Worm (Caenorhabditis elegans): Measurements from ENCODE around the gene K03B8.8.
A peak's percentile ranks its signal among the peaks of the same experiment; 100 is the strongest.

K03B8.8 gene

DNA sequence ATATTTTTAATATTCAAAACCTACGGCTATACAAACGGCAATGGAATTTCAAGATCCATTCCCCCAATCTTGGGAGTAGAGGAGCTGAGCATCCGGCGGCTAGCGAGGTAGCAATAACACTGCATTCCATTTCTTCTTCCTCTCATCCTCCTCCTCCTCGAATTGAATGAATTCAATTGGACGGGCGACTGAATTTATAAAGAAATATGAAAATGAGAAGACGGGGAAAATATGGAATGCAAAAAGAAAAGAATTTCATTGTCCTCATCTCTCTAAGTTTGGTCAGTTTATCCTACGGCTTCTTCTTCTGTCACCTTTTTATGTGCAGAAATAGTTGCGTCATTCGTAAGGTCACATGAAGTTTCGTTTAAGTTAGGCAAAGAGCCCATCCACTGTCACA lies 25.6 kb upstream of the K03B8.8 start:
- TF ChIP-seq aha-1 (tag) (peak; percentile 80), zip-11 (GFP tag; IDR thresholded peaks at IDR 0.05) (no peak), mes-2 (tag; optimal IDR thresholded peaks at IDR 0.05; ENCODE audit: poor library complexity, severe bottlenecking) (no peak), jun-1 (tag; optimal IDR thresholded peaks at IDR 0.05) (no peak)

DNA sequence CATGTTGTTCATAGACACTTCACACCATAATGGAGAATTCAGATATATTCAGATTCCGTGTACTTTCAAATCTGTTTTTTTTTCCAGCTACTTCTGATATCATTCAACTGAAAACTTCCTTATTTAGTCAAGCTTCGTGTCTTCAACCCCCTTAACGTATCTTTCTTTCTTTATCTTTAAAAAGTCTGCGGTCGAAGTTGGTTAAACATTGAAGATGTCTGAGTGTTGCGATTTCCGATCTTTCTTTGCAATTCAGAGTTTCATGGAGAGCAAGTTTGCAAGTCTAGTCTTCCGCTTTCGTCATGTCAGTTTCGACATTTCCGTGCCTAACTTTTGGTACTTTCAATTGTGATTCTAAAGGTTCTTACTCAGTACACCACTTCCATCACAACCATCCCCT lies 24.4 kb upstream of the K03B8.8 start:
- no peak for TF ChIP-seq mdt-29 (GFP tag; IDR thresholded peaks at IDR 0.05)
- TF ChIP-seq F49E8.2 (tag; optimal IDR thresholded peaks at IDR 0.05; ENCODE audit: borderline replicate concordance), result no peak
- no peak for TF ChIP-seq nhr-102 (tag; optimal IDR thresholded peaks at IDR 0.05)
- peak in 1 of 2 experiments; percentile 91 for TF ChIP-seq unc-62 (GFP tag; optimal IDR thresholded peaks at IDR 0.05 in 1 of 2)
- TF ChIP-seq unc-62 (tag; optimal IDR thresholded peaks at IDR 0.05), result no peak

DNA sequence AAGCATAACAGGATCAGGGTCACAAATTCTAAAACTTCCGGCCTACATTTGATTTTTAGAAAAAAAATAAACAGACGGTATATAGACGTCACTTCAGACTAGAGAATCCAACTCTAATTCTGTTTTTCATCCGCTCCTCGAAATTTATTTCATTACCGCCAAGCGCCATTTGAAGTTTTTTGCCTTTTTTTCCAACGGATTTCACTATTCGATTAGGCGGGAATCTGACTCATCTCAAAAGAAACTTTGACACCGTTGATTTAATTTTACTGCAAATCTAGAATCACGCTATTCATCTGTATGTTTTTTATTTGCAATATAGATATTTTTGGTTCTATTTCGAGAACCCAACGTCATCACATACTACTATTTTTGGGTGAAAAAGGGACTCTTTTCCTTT lies 20.0 kb upstream of the K03B8.8 start:
- peak; percentile 17 for TF ChIP-seq fkh-10 (GFP tag; optimal IDR thresholded peaks at IDR 0.05)
- no peak for TF ChIP-seq mdt-29 (GFP tag; IDR thresholded peaks at IDR 0.05)

DNA sequence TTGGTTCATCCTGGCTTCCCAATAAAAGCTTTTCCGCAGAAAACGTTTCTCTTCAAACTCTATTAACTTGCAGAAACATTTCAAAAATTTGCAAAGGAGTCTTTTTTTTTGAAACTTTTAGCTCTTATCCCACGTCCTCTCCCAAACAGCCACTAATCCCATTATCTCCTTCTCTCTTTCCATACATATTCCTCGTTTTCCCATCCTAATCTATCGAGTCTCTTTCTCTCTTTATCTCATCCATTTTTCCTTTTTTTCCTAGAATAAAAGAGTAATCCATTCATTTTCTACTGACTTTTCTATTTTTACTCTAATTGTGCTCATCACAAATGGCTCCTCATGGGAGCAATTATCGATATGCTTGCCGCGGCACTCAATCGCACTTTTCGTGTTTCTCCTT lies 17.9 kb upstream of the K03B8.8 start:
- TF ChIP-seq ces-1 (GFP tag; optimal IDR thresholded peaks at IDR 0.05), result peak; percentile 71
- no peak for TF ChIP-seq dmd-6 (GFP tag; IDR thresholded peaks at IDR 0.05)
- no peak for TF ChIP-seq daf-8 (GFP tag; IDR thresholded peaks at IDR 0.05)

DNA sequence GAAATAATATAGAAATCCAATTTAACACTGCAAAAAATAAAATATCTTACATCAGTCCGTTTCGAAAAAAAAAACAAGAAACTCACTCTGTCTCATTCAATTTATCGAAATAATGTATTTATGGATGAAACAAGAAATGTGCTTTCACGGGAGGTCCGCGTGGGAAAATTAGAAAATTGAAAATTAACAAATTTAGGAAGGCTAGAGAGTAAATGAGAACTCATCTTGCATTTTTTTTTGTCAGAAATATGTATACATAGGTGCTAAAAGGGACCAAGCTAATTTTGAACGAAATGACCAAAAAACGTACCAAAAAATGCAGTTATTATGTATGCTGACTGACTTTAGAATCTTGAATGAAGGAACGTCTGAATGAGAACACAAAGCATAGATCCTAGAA lies 13.8 kb upstream of the K03B8.8 start, which contains the start of gene T26H10.2:
Gene T26H10.2, minus strand, starts transcription at position 101 of the 400 bp plus-strand sequence.
- TF ChIP-seq nhr-237 (tag; optimal IDR thresholded peaks at IDR 0.05) (no peak), unc-62 (GFP tag; optimal IDR thresholded peaks at IDR 0.05 in 1 of 2) (no peak), unc-62 (tag; optimal IDR thresholded peaks at IDR 0.05) (no peak), sdz-12 (GFP tag; optimal IDR thresholded peaks at IDR 0.05) (no peak), duxl-1 (tag; optimal IDR thresholded peaks at IDR 0.05; ENCODE audit: poor library complexity) (no peak), lin-29 (GFP tag; IDR thresholded peaks at IDR 0.05) (no peak), nhr-102 (tag; optimal IDR thresholded peaks at IDR 0.05) (no peak), nhr-48 (tag; optimal IDR thresholded peaks at IDR 0.05) (no peak), lin-38 (GFP tag; IDR thresholded peaks at IDR 0.05) (no peak), daf-19 (GFP tag; conservative IDR thresholded peaks at IDR 0.05) (no peak), F26F4.8 (GFP tag; conservative IDR thresholded peaks at IDR 0.05) (no peak), spr-1 (tag; optimal IDR thresholded peaks at IDR 0.05) (no peak), mxl-2 (GFP tag; conservative IDR thresholded peaks at IDR 0.05) (no peak), cey-2 (tag; optimal IDR thresholded peaks at IDR 0.05; ENCODE audit: borderline replicate concordance, insufficient read depth) (no peak), F49E8.2 (tag; optimal IDR thresholded peaks at IDR 0.05; ENCODE audit: borderline replicate concordance) (no peak), zfp-2 (tag; optimal IDR thresholded peaks at IDR 0.05) (no peak), tra-1 (GFP tag; IDR thresholded peaks at IDR 0.05) (no peak), nhr-6 (tag; optimal IDR thresholded peaks at IDR 0.05) (no peak), fkh-10 (GFP tag; optimal IDR thresholded peaks at IDR 0.05) (no peak), saeg-2 (GFP tag; IDR thresholded peaks at IDR 0.05) (no peak)

DNA sequence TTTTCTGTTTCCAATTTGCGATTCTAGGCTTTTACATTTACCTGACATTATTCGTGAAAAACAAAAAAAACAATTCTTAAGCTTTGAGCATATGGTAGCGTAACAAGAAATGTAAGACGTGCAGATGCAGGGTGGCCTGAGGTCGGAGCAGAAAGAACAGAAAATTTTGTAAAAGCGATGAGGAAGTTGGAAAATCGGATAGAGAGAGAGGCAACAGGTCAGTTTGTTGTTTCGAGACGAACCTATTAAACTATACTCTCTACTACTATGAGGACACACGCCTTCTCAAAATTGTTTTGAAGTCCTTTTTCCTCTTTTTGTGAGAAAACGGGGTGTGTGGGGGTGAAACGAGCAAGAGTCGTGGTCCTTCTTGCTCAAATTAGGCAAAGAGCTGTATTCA lies 10.8 kb upstream of the K03B8.8 start, which contains the start of gene des-2:
Gene des-2, minus strand, starts transcription at position 101 of the 400 bp plus-strand sequence.
- TF ChIP-seq ces-1 (GFP tag; optimal IDR thresholded peaks at IDR 0.05), result no peak
- TF ChIP-seq mes-2 (tag; optimal IDR thresholded peaks at IDR 0.05; ENCODE audit: poor library complexity, severe bottlenecking), result no peak
- TF ChIP-seq ceh-28 (tag; optimal IDR thresholded peaks at IDR 0.05), result no peak
- TF ChIP-seq daf-16 (GFP tag; optimal IDR thresholded peaks at IDR 0.05), result no peak
- no peak for TF ChIP-seq daf-16 (tag; optimal IDR thresholded peaks at IDR 0.05)
- no peak for TF ChIP-seq lin-15B (tag; optimal IDR thresholded peaks at IDR 0.05)
- no peak for TF ChIP-seq spr-1 (tag; optimal IDR thresholded peaks at IDR 0.05)
- TF ChIP-seq ztf-11 (tag; optimal IDR thresholded peaks at IDR 0.05), result no peak
- no peak for TF ChIP-seq unc-130 (GFP tag; optimal IDR thresholded peaks at IDR 0.05)
- no peak for TF ChIP-seq unc-62 (GFP tag; optimal IDR thresholded peaks at IDR 0.05 in 1 of 2)
- no peak for TF ChIP-seq unc-62 (tag; optimal IDR thresholded peaks at IDR 0.05)
- no peak for TF ChIP-seq F10B5.3 (tag; optimal IDR thresholded peaks at IDR 0.05)

All from whole organism, L4 larva.